Worm (Caenorhabditis elegans): ENCODE results near the gene C16C8.14.
A peak's percentile ranks its signal among the peaks of the same experiment; 100 is the strongest.

Gene C16C8.14

ce11 chrII:3452421-3452820 is 2.8 kb downstream of the C16C8.14 start, which contains the start of gene C16C8.12:
Gene C16C8.12 (plus strand): TSS chrII:3452721.
- TF ChIP-seq pag-3 (tag; optimal IDR thresholded peaks at IDR 0.05; ENCODE audit: borderline replicate concordance): no peak
- no peak for TF ChIP-seq ttx-3 (tag; optimal IDR thresholded peaks at IDR 0.05)
- no peak for TF ChIP-seq elt-2 (tag; optimal IDR thresholded peaks at IDR 0.05)
- TF ChIP-seq ceh-19 (GFP tag; optimal IDR thresholded peaks at IDR 0.05): no peak
- no peak for TF ChIP-seq ceh-30 (tag; optimal IDR thresholded peaks at IDR 0.05)
- no peak for TF ChIP-seq C38D4.7 (GFP tag; optimal IDR thresholded peaks at IDR 0.05)
- no peak for TF ChIP-seq ahr-1 (tag; optimal IDR thresholded peaks at IDR 0.05)
- TF ChIP-seq hlh-15 (tag; optimal IDR thresholded peaks at IDR 0.05): no peak
- TF ChIP-seq ceh-45 (GFP tag; IDR thresholded peaks at IDR 0.05): no peak
- no peak for TF ChIP-seq hlh-8 (tag; optimal IDR thresholded peaks at IDR 0.05)
- no peak for TF ChIP-seq ceh-24 (tag; optimal IDR thresholded peaks at IDR 0.05)
- no peak for TF ChIP-seq nhr-11 (tag; optimal IDR thresholded peaks at IDR 0.05)
- no peak for TF ChIP-seq ceh-14 (tag; optimal IDR thresholded peaks at IDR 0.05)

- TF ChIP-seq sox-2 (GFP tag; IDR thresholded peaks at IDR 0.05): no peak
- TF ChIP-seq npax-4 (tag; optimal IDR thresholded peaks at IDR 0.05): no peak
- no peak for TF ChIP-seq pax-1 (tag; optimal IDR thresholded peaks at IDR 0.05)
- TF ChIP-seq ztf-16 (tag; optimal IDR thresholded peaks at IDR 0.05): no peak
- no peak for TF ChIP-seq ahr-1 (tag; optimal IDR thresholded peaks at IDR 0.05)
- TF ChIP-seq ceh-9 (tag; optimal IDR thresholded peaks at IDR 0.05): no peak
- TF ChIP-seq ceh-2 (tag; optimal IDR thresholded peaks at IDR 0.05): no peak
- TF ChIP-seq ama-1 (optimal IDR thresholded peaks at IDR 0.05): no peak
- no peak for TF ChIP-seq C38D4.7 (GFP tag; optimal IDR thresholded peaks at IDR 0.05)
- no peak for TF ChIP-seq ceh-22 (tag; optimal IDR thresholded peaks at IDR 0.05)
- TF ChIP-seq zip-5 (tag; optimal IDR thresholded peaks at IDR 0.05): no peak
- TF ChIP-seq ceh-14 (tag; optimal IDR thresholded peaks at IDR 0.05): no peak
Measured at ce11 chrII:3453521-3453920, 3.9 kb downstream of the C16C8.14 start, which contains the start of gene C16C8.11. Gene C16C8.11 (plus strand): TSS chrII:3453708.

DNA sequence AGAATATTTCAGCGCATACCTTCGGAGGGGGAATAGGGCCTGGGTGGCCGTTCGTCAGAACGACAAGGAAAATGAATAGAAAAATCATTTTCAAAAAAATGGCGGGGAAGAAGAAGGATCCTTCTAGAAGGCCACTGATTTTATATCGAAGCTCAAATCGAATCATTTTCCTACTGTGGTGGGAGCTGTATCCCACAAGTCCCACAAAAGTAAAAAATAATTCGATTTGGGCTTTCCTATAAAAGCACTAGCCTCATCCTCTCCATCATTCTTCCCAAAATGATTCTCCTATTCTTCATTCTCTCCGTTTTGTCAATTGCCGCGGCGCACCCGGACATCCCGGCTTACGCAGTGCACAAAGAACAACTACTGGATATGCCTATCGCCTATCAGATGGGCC is 8.6 kb downstream of the C16C8.14 start, which contains the start of the genes C16C8.26 and C16C8.19:
Gene C16C8.26 (minus strand): TSS at position 101 of the 400 bp plus-strand sequence.
Gene C16C8.19 (plus strand): TSS at position 279 of the 400 bp plus-strand sequence.
- TF ChIP-seq hlh-8 (tag; optimal IDR thresholded peaks at IDR 0.05) (no peak), pax-1 (tag; optimal IDR thresholded peaks at IDR 0.05) (no peak), ahr-1 (tag; optimal IDR thresholded peaks at IDR 0.05) (no peak)

ce11 chrII:3459199-3459598 is 9.6 kb downstream of the C16C8.14 start:
- peak; percentile 79 for TF ChIP-seq dve-1 (tag; optimal IDR thresholded peaks at IDR 0.05)
- TF ChIP-seq ceh-24 (tag; optimal IDR thresholded peaks at IDR 0.05): no peak

DNA sequence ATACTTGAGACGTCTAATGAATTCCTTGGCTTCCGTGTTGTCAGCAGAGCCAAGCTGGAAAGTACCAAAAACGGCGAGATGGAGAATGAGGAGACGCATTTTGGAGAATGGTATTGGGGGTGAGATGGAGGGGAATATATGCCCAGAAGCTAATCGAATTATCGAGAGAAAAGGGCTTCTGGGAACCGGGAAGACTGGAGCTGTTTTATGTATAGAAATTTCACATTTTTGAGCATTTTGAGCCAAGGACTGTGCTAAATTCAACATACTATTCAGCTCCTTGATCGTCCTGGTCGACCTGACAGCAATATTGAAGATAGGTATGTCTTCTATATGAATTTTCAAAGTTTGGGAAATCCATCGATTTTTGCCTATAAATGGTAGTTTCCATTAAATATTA is 10.4 kb downstream of the C16C8.14 start, which contains the start of gene C16C8.7:
Gene C16C8.7 (minus strand): TSS at position 101 of the 400 bp plus-strand sequence.
- TF ChIP-seq lim-6 (tag; optimal IDR thresholded peaks at IDR 0.05) (no peak), ceh-9 (tag; optimal IDR thresholded peaks at IDR 0.05) (no peak), ets-4 (tag; optimal IDR thresholded peaks at IDR 0.05) (no peak), sdc-2 (tag; optimal IDR thresholded peaks at IDR 0.05) (no peak), hlh-15 (tag; optimal IDR thresholded peaks at IDR 0.05) (no peak), fkh-10 (GFP tag; optimal IDR thresholded peaks at IDR 0.05) (no peak), ref-2 (tag; optimal IDR thresholded peaks at IDR 0.05) (no peak), mec-3 (tag; optimal IDR thresholded peaks at IDR 0.05; ENCODE audit: borderline replicate concordance) (no peak)

- TF ChIP-seq K09A11.1 (tag; optimal IDR thresholded peaks at IDR 0.05; ENCODE audit: insufficient read depth) (no peak), Y22D7AL.16 (tag; optimal IDR thresholded peaks at IDR 0.05) (no peak), gmeb-2 (tag; optimal IDR thresholded peaks at IDR 0.05) (no peak), pros-1 (tag; optimal IDR thresholded peaks at IDR 0.05) (no peak), ceh-2 (tag; optimal IDR thresholded peaks at IDR 0.05) (no peak), rnt-1 (tag; optimal IDR thresholded peaks at IDR 0.05) (no peak), C08G9.2 (tag; optimal IDR thresholded peaks at IDR 0.05) (no peak)
Measured at ce11 chrII:3461586-3461985, 12.0 kb downstream of the C16C8.14 start, which contains the start of gene C16C8.8. Gene C16C8.8 (minus strand): TSS chrII:3461686.
